Fruit fly (Drosophila melanogaster) ovary, adult (tissue): ENCODE results near the gene CG46193.
"Not testable (repeated sequence)": the region's sequence is repeated elsewhere in the genome, so short reads cannot be mapped to it uniquely, and the experiment has no call there.

ENCODE experiments used
- CG17801 ChIP-seq: fragments of 200-800 bp; optimal IDR thresholded peaks from 2 replicates; lab custom pipeline; 2019; ENCODE audit warnings: missing biosample characterization, mild to moderate bottlenecking, missing genetic modification characterization, moderate library complexity; ENCODE audit not compliant: partially characterized antibody

Gene CG46193

DNA sequence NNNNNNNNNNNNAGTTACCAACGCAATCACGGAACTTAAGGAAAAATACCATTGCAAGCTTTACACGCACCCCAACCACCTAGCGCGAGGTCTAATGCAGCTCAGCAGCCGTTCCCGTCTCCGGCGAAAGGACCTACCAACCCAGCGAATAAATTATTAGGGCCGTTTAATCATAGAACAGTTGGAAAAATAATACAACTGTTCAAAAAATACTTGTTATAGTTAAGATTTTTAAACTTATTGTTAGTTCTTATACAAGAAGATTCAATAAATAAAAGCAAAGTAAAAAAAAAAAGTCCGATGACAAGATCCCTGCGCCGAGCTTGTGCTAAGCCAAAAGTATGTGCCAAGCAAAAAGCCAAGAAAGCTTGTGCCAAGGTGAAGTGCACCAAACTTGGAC is at the start of gene CG46193:
Gene CG46193, plus strand, starts transcription at position 301 of the 400 bp plus-strand sequence.
- not testable (repeated sequence) for TF ChIP-seq CG17801

- not testable (repeated sequence) for TF ChIP-seq CG17801
Measured at dm6 chrY:3215755-3216154, 47.2 kb upstream of the CG46193 start, which contains the start of gene CG46191. Gene CG46191, minus strand, starts transcription at chrY:3215855.

- TF ChIP-seq CG17801: not testable (repeated sequence)
Measured at dm6 chrY:3253257-3253656, 9.7 kb upstream of the CG46193 start, which contains the start of gene CG46192. Gene CG46192, minus strand, starts transcription at chrY:3253357.

DNA sequence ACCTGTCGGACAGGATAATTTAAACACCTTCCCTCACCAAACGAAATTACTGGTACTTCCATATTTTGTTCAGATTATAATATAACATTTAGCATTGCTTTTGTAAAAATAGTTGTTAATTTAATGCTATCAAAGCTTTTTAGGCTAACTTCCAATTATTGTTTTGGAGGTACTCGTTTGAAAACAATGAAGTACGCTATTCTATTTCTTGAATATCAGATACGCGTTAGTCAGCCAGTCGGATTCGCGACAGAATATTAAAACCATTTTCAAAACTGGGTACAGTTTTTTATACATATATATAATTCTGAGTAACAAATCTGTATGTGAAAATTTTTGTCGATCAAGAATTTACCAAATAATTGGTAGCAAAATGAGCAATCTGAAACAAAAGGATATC is 21.7 kb downstream of the CG46193 start, which contains the start of gene Mst77Y-4:
Gene Mst77Y-4, plus strand, starts transcription at position 301 of the 400 bp plus-strand sequence.
- not testable (repeated sequence) for TF ChIP-seq CG17801

dm6 chrY:3288909-3289308 is 25.9 kb downstream of the CG46193 start, which contains the start of gene CG45764:
Gene CG45764, plus strand, starts transcription at chrY:3289209.
- not testable (repeated sequence) for TF ChIP-seq CG17801
